Fruit fly (Drosophila melanogaster) whole organism, prepupa: ENCODE measurements around the gene sage.
A peak's percentile ranks its signal among the peaks of the same experiment; 100 is the strongest.

Experiments
- Blimp-1 ChIP-seq: fragments of 200-800 bp; sonication (Bioruptor generic); optimal IDR thresholded peaks from 3 replicates; lab custom pipeline; 2017; ENCODE audit warnings: missing biosample characterization, missing genetic modification characterization, mild to moderate bottlenecking, moderate library complexity, missing genetic modification reagents
- CG10669 ChIP-seq: fragments of 200-800 bp; sonication (Bioruptor generic); optimal IDR thresholded peaks from 3 replicates; lab custom pipeline; 2018; ENCODE audit warnings: missing biosample characterization, mild to moderate bottlenecking, missing genetic modification characterization, moderate library complexity
- CG11294 ChIP-seq: fragments of 200-800 bp; sonication (Bioruptor generic); IDR thresholded peaks from 2 replicates; pipeline ENCODE4 v1.3.6; 2022; ENCODE audit warnings: missing biosample characterization, missing genetic modification characterization
- CG11762 ChIP-seq: fragments of 200-800 bp; sonication (Bioruptor generic); optimal IDR thresholded peaks from 3 replicates; lab custom pipeline; 2016; ENCODE audit warnings: missing biosample characterization, missing genetic modification characterization; ENCODE audit not compliant: insufficient read depth
- CG11902 ChIP-seq: fragments of 200-800 bp; sonication (Bioruptor generic); optimal IDR thresholded peaks from 3 replicates; lab custom pipeline; 2016; ENCODE audit warnings: missing biosample characterization, missing genetic modification characterization
- CG1621 ChIP-seq: fragments of 200-800 bp; sonication (Bioruptor generic); optimal IDR thresholded peaks from 3 replicates; lab custom pipeline; 2018; ENCODE audit warnings: missing biosample characterization, mild to moderate bottlenecking, missing genetic modification characterization
- CG16779 ChIP-seq: fragments of 200-800 bp; sonication (Bioruptor generic); optimal IDR thresholded peaks from 3 replicates; lab custom pipeline; 2017; ENCODE audit warnings: missing biosample characterization, mild to moderate bottlenecking, missing genetic modification characterization
- CG3032 ChIP-seq: fragments of 200-800 bp; optimal IDR thresholded peaks from 2 replicates; lab custom pipeline; 2019; ENCODE audit warnings: missing biosample characterization, mild to moderate bottlenecking, missing genetic modification characterization, moderate library complexity
- CG32006 ChIP-seq: fragments of 200-800 bp; sonication (Bioruptor generic); optimal IDR thresholded peaks from 3 replicates; lab custom pipeline; 2017; ENCODE audit warnings: missing biosample characterization, mild to moderate bottlenecking, missing genetic modification characterization
- CG34406 ChIP-seq: fragments of 200-800 bp; sonication (Bioruptor generic); optimal IDR thresholded peaks from 3 replicates; lab custom pipeline; 2016; ENCODE audit warnings: missing biosample characterization, missing genetic modification characterization
- CG3919 ChIP-seq: fragments of 200-800 bp; sonication (Bioruptor generic); optimal IDR thresholded peaks from 3 replicates; lab custom pipeline; 2016; ENCODE audit warnings: missing biosample characterization, missing genetic modification characterization
- CG6163 ChIP-seq: fragments of 200-800 bp; sonication (Bioruptor generic); IDR thresholded peaks from 3 replicates; pipeline ENCODE4 v1.3.6; 2022; ENCODE audit warnings: missing biosample characterization, missing genetic modification characterization
- CG6276 ChIP-seq: fragments of 200-800 bp; sonication (Bioruptor generic); optimal IDR thresholded peaks from 2 replicates; lab custom pipeline; 2017; ENCODE audit warnings: missing biosample characterization, mild to moderate bottlenecking, missing genetic modification characterization
- CG6792 ChIP-seq: fragments of 200-800 bp; sonication (Bioruptor generic); optimal IDR thresholded peaks from 3 replicates; lab custom pipeline; 2016; ENCODE audit warnings: missing biosample characterization, missing genetic modification characterization
- CG6808 ChIP-seq: fragments of 200-800 bp; sonication (Bioruptor generic); optimal IDR thresholded peaks from 3 replicates; lab custom pipeline; 2017; ENCODE audit warnings: missing biosample characterization, missing genetic modification characterization, mild to moderate bottlenecking, moderate library complexity, missing genetic modification reagents
- CG6854 ChIP-seq: fragments of 200-800 bp; sonication (Bioruptor generic); optimal IDR thresholded peaks from 2 replicates; lab custom pipeline; 2017; ENCODE audit warnings: missing biosample characterization, mild to moderate bottlenecking, missing genetic modification characterization
- CG8119 ChIP-seq: fragments of 200-800 bp; sonication (Bioruptor generic); IDR thresholded peaks from 3 replicates; pipeline ENCODE4 v1.3.6; 2022; ENCODE audit warnings: missing biosample characterization, missing genetic modification characterization
- CG8632 ChIP-seq: fragments of 200-800 bp; sonication (Bioruptor generic); optimal IDR thresholded peaks from 3 replicates; lab custom pipeline; 2016; ENCODE audit warnings: missing biosample characterization, missing genetic modification characterization
- CG9139 ChIP-seq: fragments of 200-800 bp; sonication (Bioruptor generic); optimal IDR thresholded peaks from 3 replicates; lab custom pipeline; 2017; ENCODE audit warnings: missing biosample characterization, mild to moderate bottlenecking, missing genetic modification characterization
- Eip78C ChIP-seq: fragments of 200-800 bp; sonication (Bioruptor generic); peaks from one replicate; lab custom pipeline; 2016; ENCODE audit warnings: missing biosample characterization, missing genetic modification characterization
- Eip93F ChIP-seq: fragments of 200-800 bp; sonication (Bioruptor generic); optimal IDR thresholded peaks from 2 replicates; lab custom pipeline; 2016; ENCODE audit warnings: missing biosample characterization, mild to moderate bottlenecking, missing genetic modification characterization
- Ets21C ChIP-seq: fragments of 200-800 bp; sonication (Bioruptor generic); optimal IDR thresholded peaks from 3 replicates; lab custom pipeline; 2016; ENCODE audit warnings: missing biosample characterization, missing genetic modification characterization
- Ets96B ChIP-seq: fragments of 200-800 bp; optimal IDR thresholded peaks from 2 replicates; lab custom pipeline; 2019; ENCODE audit warnings: missing biosample characterization, mild to moderate bottlenecking, missing genetic modification characterization, moderate library complexity
- Gug ChIP-seq: fragments of 200-800 bp; sonication (Bioruptor generic); IDR thresholded peaks from 2 replicates; pipeline ENCODE4 v1.3.6; 2022; ENCODE audit warnings: missing biosample characterization, missing genetic modification characterization
- Hr39 ChIP-seq: fragments of 200-800 bp; sonication (Bioruptor generic); optimal IDR thresholded peaks from 2 replicates; lab custom pipeline; 2016; ENCODE audit warnings: missing biosample characterization, missing genetic modification characterization
- Hr4 ChIP-seq: fragments of 200-800 bp; sonication (Bioruptor generic); optimal IDR thresholded peaks from 3 replicates; lab custom pipeline; 2016; ENCODE audit warnings: missing biosample characterization, missing genetic modification characterization
- Lpt ChIP-seq: fragments of 200-800 bp; sonication (Bioruptor generic); optimal IDR thresholded peaks from 3 replicates; lab custom pipeline; 2016; ENCODE audit warnings: missing biosample characterization, missing genetic modification characterization
- OdsH ChIP-seq: fragments of 200-800 bp; sonication (Bioruptor generic); optimal IDR thresholded peaks from 3 replicates; lab custom pipeline; 2016; ENCODE audit warnings: missing biosample characterization, missing genetic modification characterization
- Smox ChIP-seq: fragments of 200-800 bp; sonication (Bioruptor generic); optimal IDR thresholded peaks from 3 replicates; lab custom pipeline; 2016; ENCODE audit warnings: missing biosample characterization, missing genetic modification characterization
- Sox15 ChIP-seq: fragments of 200-800 bp; sonication (Bioruptor generic); optimal IDR thresholded peaks from 3 replicates; lab custom pipeline; 2016; ENCODE audit warnings: missing biosample characterization, missing genetic modification characterization
- acj6 ChIP-seq: fragments of 200-800 bp; sonication (Bioruptor generic); optimal IDR thresholded peaks from 3 replicates; lab custom pipeline; 2016; ENCODE audit warnings: missing biosample characterization, missing genetic modification characterization
- dac ChIP-seq: fragments of 200-800 bp; sonication (Bioruptor generic); optimal IDR thresholded peaks from 2 replicates; lab custom pipeline; 2017; ENCODE audit warnings: missing biosample characterization, mild to moderate bottlenecking, missing genetic modification characterization
- dsx ChIP-seq: fragments of 200-800 bp; optimal IDR thresholded peaks from 3 replicates; lab custom pipeline; 2019; ENCODE audit warnings: missing biosample characterization, mild to moderate bottlenecking, missing genetic modification characterization, moderate library complexity; ENCODE audit not compliant: poor library complexity, severe bottlenecking
- eg ChIP-seq: fragments of 200-800 bp; sonication (Bioruptor generic); IDR thresholded peaks from 3 replicates; pipeline ENCODE4 v1.3.6; 2022; ENCODE audit warnings: missing biosample characterization, missing genetic modification characterization
- esn ChIP-seq: fragments of 200-800 bp; sonication (Bioruptor generic); optimal IDR thresholded peaks from 2 replicates; lab custom pipeline; 2016; ENCODE audit warnings: missing biosample characterization, mild to moderate bottlenecking, missing genetic modification characterization, moderate library complexity
- fd59A ChIP-seq: fragments of 200-800 bp; sonication (Bioruptor generic); optimal IDR thresholded peaks from 2 replicates; lab custom pipeline; 2017; ENCODE audit warnings: missing biosample characterization, mild to moderate bottlenecking, missing genetic modification characterization, missing genetic modification reagents
- fkh ChIP-seq: fragments of 200-800 bp; sonication (Bioruptor generic); optimal IDR thresholded peaks from 3 replicates; lab custom pipeline; 2017; ENCODE audit warnings: missing biosample characterization, mild to moderate bottlenecking, missing genetic modification characterization, moderate library complexity
- lz ChIP-seq: fragments of 200-800 bp; sonication (Bioruptor generic); optimal IDR thresholded peaks from 3 replicates; lab custom pipeline; 2016; ENCODE audit warnings: missing biosample characterization, missing genetic modification characterization
- net ChIP-seq: fragments of 200-800 bp; sonication (Bioruptor generic); optimal IDR thresholded peaks from 3 replicates; lab custom pipeline; 2016; ENCODE audit warnings: missing biosample characterization, missing genetic modification characterization
- pdm3 ChIP-seq: fragments of 200-800 bp; sonication (Bioruptor generic); optimal IDR thresholded peaks from 3 replicates; lab custom pipeline; 2016; ENCODE audit warnings: missing biosample characterization, missing genetic modification characterization
- salr ChIP-seq, 2 experiments: fragments of 200-800 bp; sonication (Bioruptor generic); optimal IDR thresholded peaks; 3 replicates each; lab custom pipeline; 2016 to 2018; ENCODE audit warnings: missing biosample characterization in 2 of 2, missing genetic modification characterization in 2 of 2, mild to moderate bottlenecking in 1 of 2
- spab ChIP-seq: fragments of 200-800 bp; sonication (Bioruptor generic); optimal IDR thresholded peaks from 2 replicates; lab custom pipeline; 2017; ENCODE audit warnings: missing biosample characterization, mild to moderate bottlenecking, missing genetic modification characterization, missing genetic modification reagents
- ss ChIP-seq, 2 experiments: fragments of 200-800 bp; sonication (Bioruptor generic); optimal IDR thresholded peaks; 2 replicates in 1 of 2; 3 replicates in 1 of 2; lab custom pipeline; 2017 to 2018; ENCODE audit warnings: mild to moderate bottlenecking in 2 of 2, missing biosample characterization in 2 of 2, missing genetic modification characterization in 2 of 2, moderate library complexity in 1 of 2
- svp ChIP-seq: fragments of 200-800 bp; sonication (Bioruptor generic); peaks from one replicate; lab custom pipeline; 2016; ENCODE audit warnings: missing biosample characterization, missing genetic modification characterization
- topi ChIP-seq: fragments of 200-800 bp; sonication (Bioruptor generic); optimal IDR thresholded peaks from 3 replicates; lab custom pipeline; 2016; ENCODE audit warnings: missing biosample characterization, missing genetic modification characterization
- vri ChIP-seq: fragments of 200-800 bp; sonication (Bioruptor generic); optimal IDR thresholded peaks from 3 replicates; lab custom pipeline; 2016; ENCODE audit warnings: missing biosample characterization, mild to moderate bottlenecking, missing genetic modification characterization

sage gene

DNA sequence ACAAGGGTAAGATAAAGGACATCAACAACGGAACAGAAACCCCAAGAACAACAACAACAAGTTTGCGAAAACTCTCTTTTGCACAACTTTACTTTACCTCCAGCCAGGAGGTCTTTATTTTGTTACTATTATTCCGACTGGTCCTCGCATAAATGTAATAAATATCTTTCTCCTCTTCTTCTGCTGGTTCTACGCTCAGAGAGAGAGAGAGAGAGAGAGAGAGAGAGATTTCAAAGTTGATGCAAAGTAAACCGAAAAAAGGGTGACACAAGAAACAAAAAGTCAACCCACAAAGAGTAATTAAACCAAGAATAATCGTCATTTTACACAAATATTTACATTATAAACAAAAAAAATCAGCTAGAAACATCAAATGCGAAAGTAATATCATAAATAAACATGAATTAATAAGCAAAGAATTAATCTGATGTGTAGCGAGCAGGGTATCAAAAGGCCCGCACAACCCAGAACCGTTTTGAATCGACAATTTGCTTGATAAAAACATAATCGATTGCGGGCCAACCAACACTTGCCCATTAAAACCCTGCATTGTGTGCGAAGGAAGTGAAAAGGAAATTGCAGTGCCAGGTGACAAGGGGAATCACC, 33.8 kb downstream of the sage start (continued):
- TF ChIP-seq fd59A (GFP tag; lab: Kevin White, UChicago): peak; percentile 51
- peak; percentile 70 for TF ChIP-seq esn (GFP tag; lab: Kevin White, UChicago)
- peak; percentile 59 for TF ChIP-seq pdm3 (GFP tag; lab: Kevin White, UChicago)
- peak; percentile 1 for TF ChIP-seq Hr4 (GFP tag; lab: Kevin White, UChicago)
- TF ChIP-seq OdsH: peak; percentile 57
- TF ChIP-seq Lpt (GFP tag; lab: Kevin White, UChicago): peak; percentile 15
- peak; percentile 65 for TF ChIP-seq topi
- peak; percentile 37 for TF ChIP-seq CG1621 (tag; lab: Kevin White, UChicago)
- peak; percentile 13 for TF ChIP-seq CG9139
- TF ChIP-seq Sox15 (GFP tag; lab: Kevin White, UChicago): peak; percentile 21
- TF ChIP-seq CG32006 (GFP tag; lab: Kevin White, UChicago): peak; percentile 37
- no peak for TF ChIP-seq dac
- no peak for TF ChIP-seq CG11294 (GFP tag; lab: Robert Waterston, UW)
- TF ChIP-seq net (GFP tag; lab: Kevin White, UChicago): peak; percentile 49
- peak; percentile 50 for TF ChIP-seq Smox

DNA sequence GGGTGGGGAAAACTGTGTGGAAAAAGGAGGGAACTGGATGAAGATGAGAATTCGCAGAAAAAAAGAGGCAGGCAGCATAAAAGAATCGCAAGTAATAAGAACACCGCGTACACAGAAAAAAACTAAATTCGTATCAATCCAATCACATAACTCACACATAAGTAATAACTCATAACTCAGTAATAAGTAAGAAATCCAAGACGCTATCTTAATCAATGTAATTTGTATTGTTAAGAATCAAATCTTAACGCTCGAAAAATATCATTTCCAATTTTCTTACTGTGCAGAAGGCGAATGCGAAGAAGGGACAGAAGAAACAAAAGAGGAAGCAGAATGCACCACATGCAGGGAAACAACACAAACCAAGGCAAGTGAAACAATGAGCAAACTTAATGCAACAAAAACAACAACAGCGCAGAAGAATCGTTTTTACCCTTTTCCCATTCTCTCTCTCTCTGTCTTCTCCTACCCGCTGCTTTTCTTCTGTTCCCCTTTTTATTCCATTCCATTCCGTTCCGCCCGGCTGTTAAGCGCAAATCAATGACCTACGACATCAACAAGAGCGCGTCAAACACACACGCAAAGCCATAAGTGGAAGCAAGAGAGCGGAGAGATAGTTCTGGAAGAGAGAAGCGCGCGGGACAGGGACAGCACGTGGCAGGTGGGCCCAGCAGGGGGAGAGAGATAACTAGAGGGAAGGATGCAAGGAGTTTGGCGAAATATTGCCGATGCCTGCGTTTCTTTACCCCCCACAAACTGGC, 34.7 kb downstream of the sage start:
- TF ChIP-seq svp (GFP tag; lab: Kevin White, UChicago) (peak; percentile 100), CG10669 (GFP tag; lab: Kevin White, UChicago) (peak; percentile 100), CG9139 (peak; percentile 99), fkh (peak; percentile 16), CG6808 (GFP tag; lab: Kevin White, UChicago) (peak; percentile 99), spab (peak; percentile 100), lz (GFP tag; lab: Kevin White, UChicago) (peak; percentile 99), Blimp-1 (peak; percentile 95), vri (GFP tag; lab: Kevin White, UChicago) (peak; percentile 97), CG1621 (tag; lab: Kevin White, UChicago) (peak; percentile 99), CG11762 (GFP tag; lab: Kevin White, UChicago) (peak; percentile 98), Lpt (GFP tag; lab: Kevin White, UChicago) (peak; percentile 98), CG34406 (peak; percentile 99), acj6 (GFP tag; lab: Kevin White, UChicago) (peak; percentile 99), CG8632 (GFP tag; lab: Kevin White, UChicago) (peak; percentile 99), CG11902 (GFP tag; lab: Kevin White, UChicago) (peak; percentile 98), Eip78C (GFP tag; lab: Kevin White, UChicago) (peak; percentile 100), CG8119 (GFP tag; lab: Robert Waterston, UW) (peak; percentile 97), Smox (peak; percentile 99), fd59A (GFP tag; lab: Kevin White, UChicago) (peak; percentile 99), CG16779 (tag; lab: Kevin White, UChicago) (peak; percentile 97), CG6854 (GFP tag; lab: Kevin White, UChicago) (peak; percentile 98), ss (GFP tag; optimal IDR thresholded peaks at IDR 0.05; lab: Kevin White, UChicago) (peak; percentile 99), CG3919 (GFP tag; lab: Kevin White, UChicago) (peak; percentile 99), salr (GFP tag; optimal IDR thresholded peaks at IDR 0.05; lab: Kevin White, UChicago) (peak; percentile 99), Hr39 (GFP tag; lab: Kevin White, UChicago) (peak; percentile 99), CG6163 (peak; percentile 99), eg (GFP tag; lab: Robert Waterston, UW) (peak; percentile 95), Ets96B (tag; lab: Kevin White, UChicago) (peak; percentile 100), CG11294 (GFP tag; lab: Robert Waterston, UW) (peak; percentile 93), dsx (GFP tag; lab: Kevin White, UChicago) (peak; percentile 99), CG3032 (peak; percentile 100), Ets21C (peak; percentile 98), OdsH (peak; percentile 99), CG6276 (GFP tag; lab: Kevin White, UChicago) (peak; percentile 91), Eip93F (GFP tag; lab: Kevin White, UChicago) (peak; percentile 99), Sox15 (GFP tag; lab: Kevin White, UChicago) (peak; percentile 98), CG6792 (peak; percentile 99), Gug (GFP tag; lab: Robert Waterston, UW) (peak; percentile 96), dac (peak; percentile 75)
